Fruit fly (Drosophila melanogaster) whole organism, wandering third instar larva: ENCODE data around the gene CG43329.
A peak's percentile ranks its signal among the peaks of the same experiment; 100 is the strongest.

Experiments used
- Abd-B ChIP-seq: fragments of >200 bp; optimal IDR thresholded peaks from 2 replicates; lab custom pipeline; 2017; ENCODE audit warnings: missing biosample characterization, missing genetic modification characterization
- CG32264 ChIP-seq: fragments of 200-800 bp; sonication (Bioruptor generic); optimal IDR thresholded peaks from 2 replicates; lab custom pipeline; 2016; ENCODE audit warnings: missing biosample characterization, missing genetic modification characterization
- CG9705 ChIP-seq: fragments of 200-800 bp; sonication (Bioruptor generic); optimal IDR thresholded peaks from 2 replicates; lab custom pipeline; 2018; ENCODE audit warnings: missing biosample characterization, mild to moderate bottlenecking, missing genetic modification characterization
- CrebA ChIP-seq: fragments of 200-800 bp; sonication (Bioruptor generic); optimal IDR thresholded peaks from 2 replicates; lab custom pipeline; 2016; ENCODE audit warnings: missing biosample characterization, mild to moderate bottlenecking, missing genetic modification characterization, borderline replicate concordance
- Dfd ChIP-seq: fragments of >200 bp; optimal IDR thresholded peaks from 2 replicates; lab custom pipeline; 2017; ENCODE audit warnings: missing biosample characterization, missing genetic modification characterization
- Dif ChIP-seq: fragments of 200-275, 200-300 bp; sonication (Bioruptor generic); optimal IDR thresholded peaks from 2 replicates; lab custom pipeline; 2018; ENCODE audit warnings: missing biosample characterization, missing genetic modification characterization; ENCODE audit not compliant: partially characterized antibody
- GATAd ChIP-seq: sonication (Bioruptor generic); optimal IDR thresholded peaks from 2 replicates; lab custom pipeline; 2016; ENCODE audit warnings: missing biosample characterization, missing genetic modification characterization
- HLH106 ChIP-seq: fragments of 200-800 bp; optimal IDR thresholded peaks from 3 replicates; lab custom pipeline; 2019; ENCODE audit warnings: missing biosample characterization, mild to moderate bottlenecking, missing genetic modification characterization, moderate library complexity
- Hr78 ChIP-seq: fragments of >200 bp; optimal IDR thresholded peaks from 2 replicates; lab custom pipeline; 2017; ENCODE audit warnings: missing biosample characterization, missing genetic modification characterization
- Hr83 ChIP-seq: fragments of 200-300 bp; sonication (Bioruptor generic); optimal IDR thresholded peaks from 2 replicates; lab custom pipeline; 2016; ENCODE audit warnings: missing biosample characterization, mild to moderate bottlenecking, missing genetic modification characterization, moderate library complexity; ENCODE audit not compliant: poor library complexity, severe bottlenecking
- Jra ChIP-seq: sonication (Bioruptor generic); optimal IDR thresholded peaks from 2 replicates; lab custom pipeline; 2016; ENCODE audit warnings: missing biosample characterization, missing genetic modification characterization
- Mio ChIP-seq: sonication (Bioruptor generic); optimal IDR thresholded peaks from 2 replicates; lab custom pipeline; 2016; ENCODE audit warnings: missing biosample characterization, missing genetic modification characterization
- Myc ChIP-seq: fragments of >200 bp; optimal IDR thresholded peaks from 2 replicates; lab custom pipeline; 2017
- N ChIP-seq: fragments of >200 bp; optimal IDR thresholded peaks from 2 replicates; lab custom pipeline; 2018; ENCODE audit warnings: missing biosample characterization, missing external identifiers, missing genetic modification characterization
- OdsH ChIP-seq: fragments of 200-800 bp; sonication (Bioruptor generic); optimal IDR thresholded peaks from 2 replicates; lab custom pipeline; 2016; ENCODE audit warnings: missing biosample characterization, mild to moderate bottlenecking, missing genetic modification characterization
- Sp1 ChIP-seq: fragments of 200-800 bp; sonication (Bioruptor generic); optimal IDR thresholded peaks from 3 replicates; lab custom pipeline; 2019; ENCODE audit warnings: missing biosample characterization, mild to moderate bottlenecking, missing genetic modification characterization, moderate library complexity
- Vsx2 ChIP-seq: fragments of 200-300, 225-300 bp; sonication (Bioruptor generic); optimal IDR thresholded peaks from 2 replicates; lab custom pipeline; 2018; ENCODE audit warnings: missing biosample characterization, missing genetic modification characterization; ENCODE audit not compliant: partially characterized antibody
- br ChIP-seq: fragments of 200-800 bp; sonication (Bioruptor generic); optimal IDR thresholded peaks from 2 replicates; lab custom pipeline; 2016; ENCODE audit warnings: missing biosample characterization, missing genetic modification characterization
- brk ChIP-seq: fragments of 200-800 bp; sonication (Bioruptor generic); optimal IDR thresholded peaks from 2 replicates; lab custom pipeline; 2016; ENCODE audit warnings: missing biosample characterization, mild to moderate bottlenecking, missing genetic modification characterization
- dl ChIP-seq, 2 experiments: fragments of 175-275, 200-275 bp in 1 of 2; fragments of 200-275 bp in 1 of 2; sonication (Bioruptor generic); optimal IDR thresholded peaks; lab custom pipeline; 2018; ENCODE audit warnings: mild to moderate bottlenecking in 2 of 2, missing biosample characterization in 2 of 2, missing genetic modification characterization in 2 of 2, moderate library complexity in 2 of 2; ENCODE audit not compliant: partially characterized antibody in 2 of 2, insufficient read depth in 1 of 2
- ey ChIP-seq: fragments of 200-800 bp; sonication (Bioruptor generic); optimal IDR thresholded peaks from 2 replicates; lab custom pipeline; 2016; ENCODE audit warnings: missing biosample characterization, missing genetic modification characterization
- fru ChIP-seq: fragments of 200-800 bp; sonication (Bioruptor generic); optimal IDR thresholded peaks from 3 replicates; lab custom pipeline; 2016; ENCODE audit warnings: missing biosample characterization, mild to moderate bottlenecking, missing genetic modification characterization
- h ChIP-seq: fragments of 200-800 bp; sonication (Bioruptor generic); optimal IDR thresholded peaks from 3 replicates; lab custom pipeline; 2016; ENCODE audit warnings: missing biosample characterization, mild to moderate bottlenecking, missing genetic modification characterization
- jim ChIP-seq: fragments of 175-275, 200-325 bp; sonication (Bioruptor generic); optimal IDR thresholded peaks from 2 replicates; lab custom pipeline; 2016; ENCODE audit warnings: missing biosample characterization, mild to moderate bottlenecking, missing genetic modification characterization
- lola ChIP-seq: fragments of >200 bp; optimal IDR thresholded peaks from 2 replicates; lab custom pipeline; 2017; ENCODE audit warnings: missing biosample characterization, missing genetic modification characterization
- psq ChIP-seq: fragments of 200-800 bp; sonication (Bioruptor generic); optimal IDR thresholded peaks from 3 replicates; lab custom pipeline; 2017; ENCODE audit warnings: missing biosample characterization, mild to moderate bottlenecking, missing genetic modification characterization, moderate library complexity
- rgr ChIP-seq: fragments of 200-800 bp; sonication (Bioruptor generic); optimal IDR thresholded peaks from 3 replicates; lab custom pipeline; 2016; ENCODE audit warnings: missing biosample characterization, mild to moderate bottlenecking, missing genetic modification characterization
- sage ChIP-seq: fragments of 200-800 bp; sonication (Bioruptor generic); optimal IDR thresholded peaks from 2 replicates; lab custom pipeline; 2016; ENCODE audit warnings: missing biosample characterization, mild to moderate bottlenecking, missing genetic modification characterization
- sv ChIP-seq: fragments of 200-800 bp; sonication (Bioruptor generic); optimal IDR thresholded peaks from 3 replicates; lab custom pipeline; 2016; ENCODE audit warnings: missing biosample characterization, missing genetic modification characterization
- usp ChIP-seq: fragments of >200 bp; optimal IDR thresholded peaks from 2 replicates; lab custom pipeline; 2017; ENCODE audit warnings: missing biosample characterization, missing genetic modification characterization

The CG43329 gene

DNA sequence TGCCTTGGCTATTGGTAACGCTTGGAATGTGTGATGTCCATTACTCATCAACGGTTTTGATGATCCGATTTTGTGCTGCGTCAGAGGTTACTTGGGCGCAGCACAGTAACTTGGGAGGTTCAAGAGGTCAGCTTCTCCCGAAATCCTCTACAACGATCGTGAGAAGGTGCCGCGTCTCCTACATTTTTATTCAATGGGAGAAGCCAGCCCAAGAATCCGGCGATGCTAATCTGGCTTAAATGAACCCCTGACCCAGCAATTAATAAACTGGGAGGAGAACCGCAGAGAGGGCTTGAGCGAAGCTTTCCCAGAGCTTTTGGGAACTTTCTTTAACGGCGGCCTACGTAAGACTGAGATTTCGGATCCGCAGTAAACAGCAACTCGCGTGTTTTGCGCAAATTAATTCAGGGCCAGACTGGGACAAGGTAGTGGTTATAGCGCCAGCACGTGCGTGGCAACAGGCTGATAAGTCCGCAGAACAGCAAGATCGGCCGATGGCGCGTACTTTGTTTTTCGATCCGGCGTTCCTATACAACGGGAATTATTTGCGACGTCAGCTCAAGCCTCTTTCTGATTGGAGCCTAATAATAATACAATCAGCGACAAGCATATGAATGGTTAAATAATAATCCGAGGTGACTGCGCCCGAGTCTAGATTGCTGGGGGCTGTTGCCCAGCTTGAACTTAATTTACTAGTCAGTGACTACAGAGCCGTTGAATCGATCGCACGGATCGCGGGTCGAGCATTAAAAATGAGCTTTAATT is 30.8 kb downstream of the CG43329 start, which contains the start of gene CG11425:
Gene CG11425, plus strand, starts transcription at position 715 of the 765 bp plus-strand sequence.
- TF ChIP-seq Jra (GFP tag; lab: Kevin White, UChicago) (no peak), br (no peak), Abd-B (no peak), dl (GFP tag; optimal IDR thresholded peaks at IDR 0.05; lab: Kevin White, UChicago; ENCODE audit: insufficient read depth in 1 of 2, partially characterized antibody in 2 of 2) (no peak), brk (GFP tag; lab: Kevin White, UChicago) (no peak), CG9705 (GFP tag; lab: Kevin White, UChicago) (no peak), h (GFP tag; lab: Kevin White, UChicago) (no peak), Dif (no peak), GATAd (no peak), Hr83 (no peak), CG32264 (GFP tag; lab: Kevin White, UChicago) (no peak), sv (no peak), Dfd (GFP tag; lab: Kevin White, UChicago) (no peak), sage (GFP tag; lab: Kevin White, UChicago) (no peak), OdsH (GFP tag; lab: Kevin White, UChicago) (no peak), CrebA (GFP tag; lab: Kevin White, UChicago) (no peak), jim (GFP tag; lab: Kevin White, UChicago) (no peak), Vsx2 (GFP tag; lab: Kevin White, UChicago) (no peak)

DNA sequence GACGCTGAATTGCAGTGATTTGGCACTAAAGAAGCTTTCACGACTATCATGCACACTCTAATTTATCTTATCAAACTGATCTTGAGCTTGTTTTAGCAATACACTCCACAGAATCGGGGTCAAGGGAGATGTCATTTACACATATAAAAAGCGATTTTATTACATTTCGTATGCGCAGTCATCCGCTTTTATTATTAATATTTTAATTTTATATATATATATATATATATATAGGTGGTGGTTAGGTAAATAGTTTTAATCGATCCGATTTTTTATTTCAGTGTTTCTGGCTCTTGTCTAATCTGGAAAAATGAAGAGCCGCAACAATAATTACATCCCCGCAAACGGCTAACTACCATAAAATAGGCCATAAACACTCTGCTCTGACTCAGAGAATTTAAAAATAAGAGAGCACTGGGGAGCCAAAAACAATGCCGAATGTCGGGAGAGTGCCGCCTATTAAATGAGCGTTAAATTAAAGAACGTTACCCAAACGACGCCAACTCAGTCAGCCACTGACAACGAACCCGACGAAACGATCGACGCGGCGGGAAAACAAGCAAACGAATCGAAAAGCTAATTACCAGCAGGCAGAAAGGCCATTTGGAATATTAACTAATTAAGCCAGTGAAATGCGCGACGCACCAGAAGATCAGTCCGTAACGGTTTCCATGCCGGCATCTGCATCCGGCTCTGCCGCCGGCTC is 33.3 kb downstream of the CG43329 start:
- TF ChIP-seq usp (no peak), HLH106 (peak; percentile 40), sage (GFP tag; lab: Kevin White, UChicago) (no peak), Jra (GFP tag; lab: Kevin White, UChicago) (peak; percentile 12), psq (GFP tag; lab: Kevin White, UChicago) (peak; percentile 47), dl (GFP tag; optimal IDR thresholded peaks at IDR 0.05; lab: Kevin White, UChicago; ENCODE audit: insufficient read depth in 1 of 2, partially characterized antibody in 2 of 2) (peak; percentile 5 to 24), br (no peak), h (GFP tag; lab: Kevin White, UChicago) (no peak), Myc (lab: Kevin White, UChicago) (no peak), Sp1 (GFP tag; lab: Kevin White, UChicago) (peak; percentile 25), Mio (GFP tag; lab: Kevin White, UChicago) (no peak), Vsx2 (GFP tag; lab: Kevin White, UChicago) (peak; percentile 93), rgr (GFP tag; lab: Kevin White, UChicago) (peak; percentile 5), jim (GFP tag; lab: Kevin White, UChicago) (no peak), CrebA (GFP tag; lab: Kevin White, UChicago) (peak; percentile 24), Dif (peak; percentile 23)

DNA sequence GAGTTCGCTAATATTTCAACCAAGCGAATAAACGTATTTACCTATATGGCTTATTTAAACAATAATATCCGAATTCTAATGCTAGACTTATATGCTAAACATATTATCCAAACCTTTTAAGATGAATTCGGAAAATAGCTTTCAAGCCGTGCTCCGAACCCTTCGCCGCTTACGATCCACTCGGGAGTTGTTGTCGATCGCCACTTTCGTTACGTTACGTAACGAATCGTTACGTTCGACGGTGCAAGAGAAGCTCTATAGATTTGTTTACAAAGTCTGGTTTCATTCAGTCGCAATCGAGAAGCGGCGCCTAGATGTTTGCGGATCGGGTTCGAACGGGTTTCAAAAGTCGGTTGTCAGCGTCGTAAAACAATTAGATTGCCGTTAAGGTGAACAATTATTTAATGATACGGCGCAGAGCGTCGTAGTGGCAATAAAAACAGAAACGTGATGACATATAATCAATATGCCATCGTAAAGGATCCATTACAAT is 34.7 kb downstream of the CG43329 start, which contains the start of gene CG11426:
Gene CG11426, plus strand, starts transcription at position 258 of the 493 bp plus-strand sequence.
- no peak for TF ChIP-seq fru
- no peak for TF ChIP-seq Jra (GFP tag; lab: Kevin White, UChicago)
- TF ChIP-seq sv = no peak
- no peak for TF ChIP-seq Myc (lab: Kevin White, UChicago)
- no peak for TF ChIP-seq Sp1 (GFP tag; lab: Kevin White, UChicago)
- no peak for TF ChIP-seq CG9705 (GFP tag; lab: Kevin White, UChicago)
- no peak for TF ChIP-seq HLH106
- no peak for TF ChIP-seq N (GFP tag; lab: Kevin White, UChicago)
- TF ChIP-seq Mio (GFP tag; lab: Kevin White, UChicago) = no peak
- no peak for TF ChIP-seq Hr78 (GFP tag; lab: Kevin White, UChicago)
- TF ChIP-seq lola (GFP tag; lab: Kevin White, UChicago) = no peak
- TF ChIP-seq dl (GFP tag; optimal IDR thresholded peaks at IDR 0.05; lab: Kevin White, UChicago; ENCODE audit: insufficient read depth in 1 of 2, partially characterized antibody in 2 of 2) = no peak
- TF ChIP-seq CG32264 (GFP tag; lab: Kevin White, UChicago) = no peak
- TF ChIP-seq ey (GFP tag; lab: Kevin White, UChicago) = no peak
